Worm (Caenorhabditis elegans) whole organism, L1 larva: ENCODE results near the gene dhrr-1.

Experiments used
- ceh-63 ChIP-seq: fragments of 200-800 bp; sonication (Bioruptor generic); optimal IDR thresholded peaks from 2 replicates; lab custom pipeline; 2018; ENCODE audit warnings: mild to moderate bottlenecking, missing genetic modification characterization, missing compliant biosample characterization
- egl-27 ChIP-seq, 2 experiments: fragments of 150-350 bp in 1 of 2; sonication (generic microtip); optimal IDR thresholded peaks; 3 replicates each; lab custom pipeline; 2017 to 2018; ENCODE audit warnings: missing biosample characterization in 2 of 2, missing genetic modification characterization in 2 of 2, missing genetic modification reagents in 2 of 2
- lsy-2 ChIP-seq, 2 experiments: fragments of 150-350 bp; optimal IDR thresholded peaks; 2 replicates each; lab custom pipeline; 2014; ENCODE audit warnings: missing biosample characterization in 2 of 2, missing genetic modification characterization in 2 of 2
- sox-4 ChIP-seq: sonication (generic microtip); optimal IDR thresholded peaks from 2 replicates; lab custom pipeline; 2016; ENCODE audit warnings: missing genetic modification characterization, missing compliant biosample characterization

DNA sequence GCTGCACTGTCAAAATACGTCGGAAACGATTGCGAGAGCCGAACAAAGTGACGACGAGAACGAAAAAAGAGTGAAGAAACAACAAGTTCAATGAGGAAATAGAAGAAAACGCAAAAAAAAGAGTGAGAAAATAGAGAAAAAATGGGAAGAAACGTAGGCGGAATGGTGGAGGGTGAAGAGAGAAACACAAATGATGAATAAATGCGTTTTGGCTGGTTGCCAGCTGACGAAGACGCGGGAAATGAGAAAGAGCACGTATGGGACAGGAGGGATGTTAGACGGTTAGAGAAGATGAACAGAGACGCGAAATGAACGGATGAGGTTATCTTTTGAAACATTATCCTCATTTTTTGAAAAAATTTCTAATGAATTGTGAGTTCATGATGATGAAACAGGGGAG lies 40.5 kb downstream of the dhrr-1 start:
- TF ChIP-seq ceh-63 (GFP tag; lab: Kevin White, UChicago) (no peak), sox-4 (tag; lab: Kevin White, UChicago) (no peak), lsy-2 (tag; optimal IDR thresholded peaks at IDR 0.05; lab: Kevin White, UChicago) (peak; percentile 60 to 79), egl-27 (tag; optimal IDR thresholded peaks at IDR 0.05; lab: Kevin White, UChicago) (no peak)
